Fruit fly (Drosophila melanogaster) whole organism, prepupa: ENCODE data around the gene Pif1.

Experiments used
- Blimp-1 ChIP-seq: fragments of 200-800 bp; sonication (Bioruptor generic); optimal IDR thresholded peaks from 3 replicates; lab custom pipeline; 2017; ENCODE audit warnings: missing biosample characterization, missing genetic modification characterization, mild to moderate bottlenecking, moderate library complexity, missing genetic modification reagents
- CG31627 ChIP-seq: fragments of 200-800 bp; sonication (Bioruptor generic); optimal IDR thresholded peaks from 3 replicates; lab custom pipeline; 2016; ENCODE audit warnings: missing biosample characterization, missing genetic modification characterization
- CG32006 ChIP-seq: fragments of 200-800 bp; sonication (Bioruptor generic); optimal IDR thresholded peaks from 3 replicates; lab custom pipeline; 2017; ENCODE audit warnings: missing biosample characterization, mild to moderate bottlenecking, missing genetic modification characterization
- CG34406 ChIP-seq: fragments of 200-800 bp; sonication (Bioruptor generic); optimal IDR thresholded peaks from 3 replicates; lab custom pipeline; 2016; ENCODE audit warnings: missing biosample characterization, missing genetic modification characterization
- CG4318 ChIP-seq: fragments of 200-800 bp; sonication (Bioruptor generic); optimal IDR thresholded peaks from 3 replicates; lab custom pipeline; 2017; ENCODE audit warnings: missing biosample characterization, mild to moderate bottlenecking, missing genetic modification characterization
- CG8119 ChIP-seq: fragments of 200-800 bp; sonication (Bioruptor generic); IDR thresholded peaks from 3 replicates; pipeline ENCODE4 v1.3.6; 2022; ENCODE audit warnings: missing biosample characterization, missing genetic modification characterization
- Sox102F ChIP-seq: fragments of 200-800 bp; sonication (Bioruptor generic); optimal IDR thresholded peaks from 2 replicates; lab custom pipeline; 2016; ENCODE audit warnings: missing biosample characterization, mild to moderate bottlenecking, missing genetic modification characterization
- esn ChIP-seq: fragments of 200-800 bp; sonication (Bioruptor generic); optimal IDR thresholded peaks from 2 replicates; lab custom pipeline; 2016; ENCODE audit warnings: missing biosample characterization, mild to moderate bottlenecking, missing genetic modification characterization, moderate library complexity
- lz ChIP-seq: fragments of 200-800 bp; sonication (Bioruptor generic); optimal IDR thresholded peaks from 3 replicates; lab custom pipeline; 2016; ENCODE audit warnings: missing biosample characterization, missing genetic modification characterization
- topi ChIP-seq: fragments of 200-800 bp; sonication (Bioruptor generic); optimal IDR thresholded peaks from 3 replicates; lab custom pipeline; 2016; ENCODE audit warnings: missing biosample characterization, missing genetic modification characterization

DNA sequence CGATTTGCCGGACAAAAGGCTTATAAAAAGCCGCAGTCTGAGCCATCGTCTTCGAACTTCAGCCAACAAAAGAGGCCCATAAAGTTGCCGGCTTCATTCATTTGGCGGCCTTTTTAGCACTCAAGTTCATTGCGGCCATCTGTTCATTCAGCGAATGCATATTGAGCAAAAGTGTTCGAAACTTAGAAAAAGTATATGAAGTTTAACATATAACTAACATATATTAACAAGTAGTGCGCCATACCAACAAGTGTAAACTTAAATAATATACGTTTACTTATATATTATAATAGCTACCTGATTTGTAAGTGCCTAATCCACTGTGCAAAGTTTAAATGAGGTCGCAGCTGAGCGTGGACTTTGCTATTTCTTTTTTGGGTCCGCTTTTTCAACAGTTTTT, 33.5 kb downstream of the Pif1 start:
- TF ChIP-seq topi (GFP tag; lab: Kevin White, UChicago) (no peak), CG32006 (GFP tag; lab: Kevin White, UChicago) (peak; percentile 47), lz (GFP tag; lab: Kevin White, UChicago) (no peak), Blimp-1 (GFP tag; lab: Kevin White, UChicago) (no peak), CG8119 (peak; percentile 68), CG31627 (GFP tag; lab: Kevin White, UChicago) (no peak), CG34406 (GFP tag; lab: Kevin White, UChicago) (no peak), CG4318 (peak; percentile 4), Sox102F (GFP tag; lab: Kevin White, UChicago) (no peak), esn (GFP tag; lab: Kevin White, UChicago) (no peak)
